Worm (Caenorhabditis elegans) whole organism, mixed stage, embryonic: ENCODE results near the gene C35A5.5.

Source experiments
- mab-5 ChIP-seq: fragments of 150-350 bp; optimal IDR thresholded peaks from 2 replicates; lab custom pipeline; 2014; ENCODE audit warnings: missing biosample characterization, missing genetic modification characterization
- nhr-76 ChIP-seq: sonication (generic microtip); optimal IDR thresholded peaks from 2 replicates; lab custom pipeline; 2017; ENCODE audit warnings: missing biosample characterization, missing genetic modification characterization
- sem-2 ChIP-seq: fragments of 200-800 bp; sonication (Bioruptor generic); optimal IDR thresholded peaks from 2 replicates; lab custom pipeline; 2018; ENCODE audit warnings: mild to moderate bottlenecking, missing genetic modification characterization, missing compliant biosample characterization
- snpc-4 ChIP-seq: fragments of 150-350 bp; optimal IDR thresholded peaks from 2 replicates; lab custom pipeline; 2014; ENCODE audit warnings: missing biosample characterization, missing genetic modification characterization
- unc-39 ChIP-seq: fragments of 150-350 bp; optimal IDR thresholded peaks from 2 replicates; lab custom pipeline; 2014; ENCODE audit warnings: missing biosample characterization, missing genetic modification characterization
- unc-62 ChIP-seq: fragments of 150-350 bp; optimal IDR thresholded peaks from 2 replicates; lab custom pipeline; 2014; ENCODE audit warnings: missing biosample characterization, missing genetic modification reagents, missing genetic modification characterization

ce11 chrV:10496733-10497132, 8.9 kb upstream of the C35A5.5 start, which contains the start of gene C35A5.4:
- no peak for TF ChIP-seq unc-62 (GFP tag; lab: Kevin White, UChicago)
- no peak for TF ChIP-seq sem-2 (GFP tag; lab: Kevin White, UChicago)
- TF ChIP-seq snpc-4 (tag; lab: Kevin White, UChicago), result no peak
- no peak for TF ChIP-seq mab-5 (tag; lab: Kevin White, UChicago)
- TF ChIP-seq nhr-76 (tag; lab: Kevin White, UChicago), result no peak
- no peak for TF ChIP-seq unc-39
